Worm (Caenorhabditis elegans) whole organism, early embryonic: ENCODE results near the gene R11H6.2.

Experiments used
- aly-1 ChIP-seq: sonication (generic microtip); optimal IDR thresholded peaks from 2 replicates; lab custom pipeline; 2016; ENCODE audit warnings: missing genetic modification characterization, missing compliant biosample characterization
- ama-1 ChIP-seq: fragments of 150-350 bp; optimal IDR thresholded peaks from 2 replicates; lab custom pipeline; 2014
- ceh-13 ChIP-seq: fragments of 200-800 bp; sonication (Bioruptor generic); optimal IDR thresholded peaks from 2 replicates; lab custom pipeline; 2018; ENCODE audit warnings: mild to moderate bottlenecking, missing genetic modification characterization, missing compliant biosample characterization
- ceh-36 ChIP-seq: sonication (generic microtip); optimal IDR thresholded peaks from 2 replicates; lab custom pipeline; 2016; ENCODE audit warnings: missing genetic modification characterization, inconsistent platforms, missing compliant biosample characterization
- flt-1 ChIP-seq: fragments of 200-800 bp; sonication (Bioruptor generic); IDR thresholded peaks from 2 replicates; pipeline ENCODE4 v1.3.6; 2022; ENCODE audit warnings: missing genetic modification characterization, missing compliant biosample characterization
- hmbx-1 ChIP-seq: sonication (generic microtip); optimal IDR thresholded peaks from 2 replicates; lab custom pipeline; 2016; ENCODE audit warnings: mild to moderate bottlenecking, missing genetic modification characterization, missing compliant biosample characterization
- hmg-4 ChIP-seq: fragments of 200-800 bp; sonication (Bioruptor generic); optimal IDR thresholded peaks from 2 replicates; lab custom pipeline; 2018; ENCODE audit warnings: mild to moderate bottlenecking, missing genetic modification characterization, missing compliant biosample characterization
- tra-4 ChIP-seq: sonication (generic microtip); optimal IDR thresholded peaks from 2 replicates; lab custom pipeline; 2017; ENCODE audit warnings: missing genetic modification characterization, missing compliant biosample characterization

DNA sequence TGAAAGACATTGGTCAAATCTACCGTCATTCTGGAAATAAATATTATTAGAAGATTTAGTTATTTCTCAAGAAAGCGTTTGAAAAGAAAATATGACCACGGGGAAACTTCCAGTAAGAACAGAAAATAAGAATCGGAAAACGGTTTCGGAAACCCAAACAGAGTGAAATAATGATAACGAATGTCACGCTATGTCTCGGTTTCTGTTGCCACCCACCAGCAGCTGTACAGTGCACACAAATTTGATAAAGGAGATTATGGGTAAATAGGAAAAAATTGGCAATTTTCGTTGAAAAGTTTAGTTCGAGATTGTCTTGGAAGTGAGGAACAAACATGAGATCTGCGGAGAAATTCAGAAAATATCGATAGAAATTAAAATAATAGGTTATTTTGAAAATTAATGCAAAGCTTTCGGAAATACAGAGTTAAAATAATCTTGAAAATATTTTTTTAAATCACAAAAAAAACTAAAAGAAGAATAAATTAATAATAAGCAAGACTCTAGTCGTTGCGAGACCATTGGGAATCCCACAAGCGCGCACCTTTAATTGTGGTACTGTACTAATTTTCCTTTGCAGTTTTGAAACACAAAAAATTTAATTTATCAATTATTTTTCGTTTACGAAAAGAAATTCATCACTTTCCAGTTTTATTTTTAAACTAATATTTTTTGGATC is 663 bp upstream of the R11H6.2 start, which contains the start of gene pes-9:
- TF ChIP-seq hmg-4 (GFP tag; lab: Kevin White, UChicago) (no peak), ama-1 (no peak), tra-4 (tag; lab: Kevin White, UChicago) (no peak), ceh-13 (GFP tag; lab: Kevin White, UChicago) (no peak), flt-1 (no peak), hmbx-1 (tag; lab: Kevin White, UChicago) (no peak), aly-1 (tag; lab: Kevin White, UChicago) (no peak), ceh-36 (tag; lab: Kevin White, UChicago) (no peak)
